Fruit fly (Drosophila melanogaster) whole organism, embryonic: Measurements from ENCODE around the gene CG32137.

Experiments
- Atf-2 ChIP-seq: fragments of 200-800 bp; sonication (Bioruptor generic); optimal IDR thresholded peaks from 2 replicates; lab custom pipeline; 2016; ENCODE audit warnings: missing biosample characterization, missing genetic modification characterization
- Blimp-1 ChIP-seq: fragments of 200-800 bp; sonication (Bioruptor generic); optimal IDR thresholded peaks from 3 replicates; lab custom pipeline; 2018; ENCODE audit warnings: missing biosample characterization, missing genetic modification characterization, mild to moderate bottlenecking, moderate library complexity, missing genetic modification reagents
- BtbVII ChIP-seq: fragments of 200-800 bp; sonication (Bioruptor generic); optimal IDR thresholded peaks from 3 replicates; lab custom pipeline; 2017; ENCODE audit warnings: missing biosample characterization, mild to moderate bottlenecking, missing genetic modification characterization
- C15 ChIP-seq: fragments of 200-800 bp; sonication (Bioruptor generic); IDR thresholded peaks from 3 replicates; pipeline ENCODE4 v1.3.6; 2022; ENCODE audit warnings: missing biosample characterization, missing genetic modification characterization
- CG10366 ChIP-seq: fragments of 200-800 bp; sonication (Bioruptor generic); IDR thresholded peaks from 2 replicates; pipeline ENCODE4 v1.3.6; 2022; ENCODE audit warnings: missing biosample characterization, missing genetic modification characterization
- CG10462 ChIP-seq: fragments of 200-800 bp; sonication (Bioruptor generic); optimal IDR thresholded peaks from 2 replicates; lab custom pipeline; 2016; ENCODE audit warnings: missing biosample characterization, missing genetic modification characterization
- CG11085 ChIP-seq: fragments of 200-800 bp; sonication (Bioruptor generic); IDR thresholded peaks from 2 replicates; pipeline ENCODE4 v1.3.6; 2022; ENCODE audit warnings: missing biosample characterization, missing genetic modification characterization
- CG11695 ChIP-seq: fragments of 200-800 bp; sonication (Bioruptor generic); IDR thresholded peaks from 3 replicates; pipeline ENCODE4 v1.3.6; 2022; ENCODE audit warnings: missing biosample characterization, missing genetic modification characterization
- CG12236 ChIP-seq: fragments of 200-800 bp; sonication (Bioruptor generic); optimal IDR thresholded peaks from 2 replicates; lab custom pipeline; 2016; ENCODE audit warnings: missing biosample characterization, missing genetic modification characterization
- CG12391 ChIP-seq: fragments of 200-800 bp; sonication (Bioruptor generic); optimal IDR thresholded peaks from 3 replicates; lab custom pipeline; 2018; ENCODE audit warnings: missing biosample characterization, mild to moderate bottlenecking, missing genetic modification characterization, moderate library complexity
- CG14860 ChIP-seq: fragments of 200-800 bp; sonication (Bioruptor generic); IDR thresholded peaks from 3 replicates; pipeline ENCODE4 v1.3.6; 2022; ENCODE audit warnings: missing biosample characterization, missing genetic modification characterization; ENCODE audit not compliant: partially characterized antibody
- CG17359 ChIP-seq: fragments of 200-800 bp; sonication (Bioruptor generic); optimal IDR thresholded peaks from 3 replicates; lab custom pipeline; 2018; ENCODE audit warnings: missing biosample characterization, mild to moderate bottlenecking, missing genetic modification characterization, moderate library complexity
- CG2116 ChIP-seq: fragments of 200-800 bp; sonication (Bioruptor generic); optimal IDR thresholded peaks from 3 replicates; lab custom pipeline; 2018; ENCODE audit warnings: missing biosample characterization, mild to moderate bottlenecking, missing genetic modification characterization
- CG32767 ChIP-seq: fragments of 200-800 bp; sonication (Bioruptor generic); IDR thresholded peaks from 2 replicates; pipeline ENCODE4 v1.3.6; 2022; ENCODE audit warnings: missing biosample characterization, missing genetic modification characterization
- CG6175 ChIP-seq: fragments of 200-800 bp; sonication (Bioruptor generic); IDR thresholded peaks from 3 replicates; pipeline ENCODE4 v1.3.6; 2022; ENCODE audit warnings: missing biosample characterization, missing genetic modification characterization
- CG6765 ChIP-seq: fragments of 200-800 bp; sonication (Bioruptor generic); optimal IDR thresholded peaks from 3 replicates; lab custom pipeline; 2017; ENCODE audit warnings: missing biosample characterization, mild to moderate bottlenecking, missing genetic modification characterization
- CG8359 ChIP-seq: fragments of 200-800 bp; sonication (Bioruptor generic); optimal IDR thresholded peaks from 2 replicates; lab custom pipeline; 2017; ENCODE audit warnings: missing biosample characterization, mild to moderate bottlenecking, missing genetic modification characterization, borderline replicate concordance
- CG9437 ChIP-seq: fragments of 200-800 bp; sonication (Bioruptor generic); optimal IDR thresholded peaks from 2 replicates; lab custom pipeline; 2018; ENCODE audit warnings: missing biosample characterization, mild to moderate bottlenecking, missing genetic modification characterization
- CG9932 ChIP-seq: fragments of 200-800 bp; sonication (Bioruptor generic); IDR thresholded peaks from 2 replicates; pipeline ENCODE4 v1.3.6; 2022; ENCODE audit warnings: missing biosample characterization, missing genetic modification characterization
- CTCF ChIP-seq: fragments of 200-800 bp; sonication (Bioruptor generic); optimal IDR thresholded peaks from 2 replicates; lab custom pipeline; 2017; ENCODE audit warnings: missing biosample characterization, mild to moderate bottlenecking, missing genetic modification characterization, moderate library complexity
- Deaf1 ChIP-seq: fragments of 200-800 bp; optimal IDR thresholded peaks from 3 replicates; lab custom pipeline; 2019; ENCODE audit warnings: missing biosample characterization, mild to moderate bottlenecking, missing genetic modification characterization, moderate library complexity
- Dek ChIP-seq: fragments of 200-800 bp; sonication (Bioruptor generic); optimal IDR thresholded peaks from 3 replicates; lab custom pipeline; 2019; ENCODE audit warnings: missing biosample characterization, mild to moderate bottlenecking, missing genetic modification characterization, moderate library complexity
- Dll ChIP-seq: fragments of 200-800 bp; sonication (Bioruptor generic); IDR thresholded peaks from 4 replicates; pipeline ENCODE4 v1.3.6; 2022; ENCODE audit warnings: missing biosample characterization, missing genetic modification characterization; ENCODE audit not compliant: partially characterized antibody
- Doc2 ChIP-seq: fragments of 200-800 bp; sonication (Bioruptor generic); IDR thresholded peaks from 2 replicates; pipeline ENCODE4 v1.3.6; 2022; ENCODE audit warnings: missing biosample characterization, missing genetic modification characterization
- E2f1 ChIP-seq: fragments of 200-800 bp; sonication (Bioruptor generic); IDR thresholded peaks from 2 replicates; pipeline ENCODE4 v1.3.6; 2022; ENCODE audit warnings: missing biosample characterization, missing genetic modification characterization
- Ets65A ChIP-seq: fragments of 200-800 bp; sonication (Bioruptor generic); peaks from one replicate; lab custom pipeline; 2016; ENCODE audit warnings: missing biosample characterization, missing genetic modification characterization
- Nf-YA ChIP-seq: fragments of 200-800 bp; sonication (Bioruptor generic); IDR thresholded peaks from 2 replicates; pipeline ENCODE4 v1.3.6; 2022; ENCODE audit warnings: missing biosample characterization, missing genetic modification characterization
- Opbp ChIP-seq: fragments of 200-800 bp; sonication (Bioruptor generic); IDR thresholded peaks from 3 replicates; pipeline ENCODE4 v1.3.6; 2022; ENCODE audit warnings: missing biosample characterization, missing genetic modification characterization; ENCODE audit not compliant: partially characterized antibody
- Ravus ChIP-seq: fragments of 200-800 bp; sonication (Bioruptor generic); IDR thresholded peaks from 2 replicates; pipeline ENCODE4 v1.3.6; 2022; ENCODE audit warnings: missing biosample characterization, missing genetic modification characterization
- Sox102F ChIP-seq: fragments of 200-800 bp; sonication (Bioruptor generic); optimal IDR thresholded peaks from 2 replicates; lab custom pipeline; 2018; ENCODE audit warnings: missing biosample characterization, mild to moderate bottlenecking, missing genetic modification characterization, moderate library complexity
- Usf ChIP-seq: fragments of 200-800 bp; sonication (Bioruptor generic); optimal IDR thresholded peaks from 2 replicates; lab custom pipeline; 2017; ENCODE audit warnings: missing genotype, missing biosample characterization, missing genetic modification characterization
- Xbp1 ChIP-seq: fragments of 200-800 bp; sonication (Bioruptor generic); optimal IDR thresholded peaks from 3 replicates; lab custom pipeline; 2016; ENCODE audit warnings: missing biosample characterization, mild to moderate bottlenecking, missing genetic modification characterization
- amos ChIP-seq: fragments of 200-800 bp; sonication (Bioruptor generic); IDR thresholded peaks from 2 replicates; pipeline ENCODE4 v1.3.6; 2022; ENCODE audit warnings: missing biosample characterization, missing genetic modification characterization; ENCODE audit not compliant: partially characterized antibody
- aop ChIP-seq: fragments of 200-800 bp; sonication (Bioruptor generic); IDR thresholded peaks from 2 replicates; pipeline ENCODE4 v1.3.6; 2022; ENCODE audit warnings: missing biosample characterization, missing genetic modification characterization
- bsh ChIP-seq, 2 experiments: fragments of 200-800 bp; sonication (Bioruptor generic); optimal IDR thresholded peaks; 2 replicates each; lab custom pipeline; 2017 to 2018; ENCODE audit warnings: mild to moderate bottlenecking in 2 of 2, missing biosample characterization in 2 of 2, missing genetic modification characterization in 2 of 2, moderate library complexity in 1 of 2
- dmrt99B ChIP-seq: fragments of 200-800 bp; sonication (Bioruptor generic); optimal IDR thresholded peaks from 2 replicates; lab custom pipeline; 2018; ENCODE audit warnings: missing biosample characterization, mild to moderate bottlenecking, missing genetic modification characterization, moderate library complexity
- dysf ChIP-seq: fragments of 200-800 bp; sonication (Bioruptor generic); IDR thresholded peaks from 3 replicates; pipeline ENCODE4 v1.3.6; 2022; ENCODE audit warnings: missing biosample characterization, missing genetic modification characterization
- fd3F ChIP-seq: fragments of 200-800 bp; sonication (Bioruptor generic); optimal IDR thresholded peaks from 2 replicates; lab custom pipeline; 2018; ENCODE audit warnings: missing biosample characterization, mild to moderate bottlenecking, missing genetic modification characterization, moderate library complexity
- grau ChIP-seq: fragments of 200-800 bp; optimal IDR thresholded peaks from 3 replicates; lab custom pipeline; 2019; ENCODE audit warnings: missing biosample characterization, mild to moderate bottlenecking, missing genetic modification characterization, moderate library complexity
- ham ChIP-seq: fragments of 200-800 bp; sonication (Bioruptor generic); IDR thresholded peaks from 2 replicates; pipeline ENCODE4 v1.3.6; 2022; ENCODE audit warnings: missing biosample characterization, missing genetic modification characterization
- oc ChIP-seq: fragments of 200-800 bp; sonication (Bioruptor generic); optimal IDR thresholded peaks from 2 replicates; lab custom pipeline; 2018; ENCODE audit warnings: missing biosample characterization, mild to moderate bottlenecking, missing genetic modification characterization, moderate library complexity
- odd ChIP-seq: fragments of 200-800 bp; sonication (Bioruptor generic); optimal IDR thresholded peaks from 2 replicates; lab custom pipeline; 2017; ENCODE audit warnings: missing biosample characterization, mild to moderate bottlenecking, missing genetic modification characterization
- psq ChIP-seq: fragments of 200-800 bp; sonication (Bioruptor generic); optimal IDR thresholded peaks from 2 replicates; lab custom pipeline; 2017; ENCODE audit warnings: missing biosample characterization, missing genetic modification characterization
- row ChIP-seq: fragments of 200-800 bp; sonication (Bioruptor generic); IDR thresholded peaks from 3 replicates; pipeline ENCODE4 v1.3.6; 2022; ENCODE audit warnings: missing biosample characterization, missing genetic modification characterization
- sisA ChIP-seq: fragments of 200-800 bp; sonication (Bioruptor generic); IDR thresholded peaks from 2 replicates; pipeline ENCODE4 v1.3.6; 2022; ENCODE audit warnings: missing biosample characterization, missing genetic modification characterization
- tio ChIP-seq: fragments of 200-800 bp; sonication (Bioruptor generic); optimal IDR thresholded peaks from 2 replicates; lab custom pipeline; 2017; ENCODE audit warnings: missing biosample characterization, missing genetic modification characterization, inconsistent platforms
- toy ChIP-seq: fragments of 200-800 bp; sonication (Bioruptor generic); IDR thresholded peaks from 2 replicates; pipeline ENCODE4 v1.3.6; 2022; ENCODE audit warnings: missing biosample characterization, missing genetic modification characterization
- unc-4 ChIP-seq: fragments of 200-800 bp; sonication (Bioruptor generic); IDR thresholded peaks from 2 replicates; pipeline ENCODE4 v1.3.6; 2022; ENCODE audit warnings: missing biosample characterization, missing genetic modification characterization; ENCODE audit not compliant: partially characterized antibody
- zen ChIP-seq: fragments of 200-800 bp; sonication (Bioruptor generic); optimal IDR thresholded peaks from 3 replicates; lab custom pipeline; 2018; ENCODE audit warnings: missing biosample characterization, mild to moderate bottlenecking, missing genetic modification characterization, moderate library complexity
- zf30C ChIP-seq: fragments of 200-800 bp; sonication (Bioruptor generic); optimal IDR thresholded peaks from 3 replicates; lab custom pipeline; 2018; ENCODE audit warnings: missing biosample characterization, mild to moderate bottlenecking, missing genetic modification characterization

The CG32137 gene

dm6 chr3L:13903186-13904020 is 35.6 kb upstream of the CG32137 start, which contains the start of gene dysc (continued):
- peak; percentile 64 for TF ChIP-seq CG11695 (GFP tag; lab: Robert Waterston, UW)
- peak; percentile 67 for TF ChIP-seq row (GFP tag; lab: Robert Waterston, UW)
- no peak for TF ChIP-seq Opbp (GFP tag; lab: Robert Waterston, UW)
- TF ChIP-seq CG12391 (tag; lab: Kevin White, UChicago) = peak; percentile 46
- no peak for TF ChIP-seq CG14860
- TF ChIP-seq CG9932 (GFP tag; lab: Robert Waterston, UW) = no peak; the same call in none of the 2 replicates
- peak; percentile 31 for TF ChIP-seq tio (GFP tag; lab: Kevin White, UChicago)
- no peak for TF ChIP-seq Xbp1 (GFP tag; lab: Kevin White, UChicago)
- TF ChIP-seq odd = peak; percentile 10
- no peak for TF ChIP-seq toy
- no peak for TF ChIP-seq Usf (GFP tag; lab: Kevin White, UChicago)
- TF ChIP-seq E2f1 (GFP tag; lab: Robert Waterston, UW) = no peak
- peak; percentile 66 for TF ChIP-seq Deaf1 (tag; lab: Kevin White, UChicago)
- peak; percentile 52 for TF ChIP-seq Dek
- no peak for TF ChIP-seq ham (GFP tag; lab: Robert Waterston, UW)
- no peak for TF ChIP-seq CG6175
- TF ChIP-seq amos (GFP tag; lab: Robert Waterston, UW) = no peak
- TF ChIP-seq Nf-YA (GFP tag; lab: Robert Waterston, UW) = no peak
- TF ChIP-seq bsh (GFP tag; optimal IDR thresholded peaks at IDR 0.05; lab: Kevin White, UChicago) = no peak
- no peak for TF ChIP-seq CG11085 (GFP tag; lab: Robert Waterston, UW)
- peak; percentile 30 for TF ChIP-seq CG17359
- 0 out of 2 replicates have a peak, but pooled peaks have one; percentile 34 for TF ChIP-seq CG32767 (GFP tag; lab: Robert Waterston, UW)
- peak; percentile 88 for TF ChIP-seq CG9437 (GFP tag; lab: Kevin White, UChicago)
- no peak for TF ChIP-seq CG8359 (GFP tag; lab: Kevin White, UChicago)
- peak; percentile 44 for TF ChIP-seq Sox102F
- no peak for TF ChIP-seq zen (tag; lab: Kevin White, UChicago)
- no peak for TF ChIP-seq CG2116
- TF ChIP-seq oc = no peak
- peak; percentile 38 for TF ChIP-seq Ets65A (GFP tag; lab: Kevin White, UChicago)
- TF ChIP-seq sisA (GFP tag; lab: Robert Waterston, UW) = no peak
- no peak for TF ChIP-seq C15 (GFP tag; lab: Robert Waterston, UW)
- no peak for TF ChIP-seq Atf-2 (GFP tag; lab: Kevin White, UChicago)
- no peak for TF ChIP-seq CTCF
- TF ChIP-seq CG10462 = no peak
- TF ChIP-seq dmrt99B (tag; lab: Kevin White, UChicago) = peak; percentile 49
- no peak for TF ChIP-seq psq
- peak; percentile 14 for TF ChIP-seq fd3F
- no peak for TF ChIP-seq Blimp-1 (GFP tag; lab: Kevin White, UChicago)
- no peak for TF ChIP-seq CG12236 (GFP tag; lab: Kevin White, UChicago)
- TF ChIP-seq unc-4 (GFP tag; lab: Robert Waterston, UW) = no peak
- TF ChIP-seq Ravus (GFP tag; lab: Robert Waterston, UW) = no peak
- TF ChIP-seq grau = peak; percentile 64
- no peak for TF ChIP-seq Dll (GFP tag; lab: Robert Waterston, UW)
- no peak for TF ChIP-seq CG6765 (GFP tag; lab: Kevin White, UChicago)
- TF ChIP-seq BtbVII (GFP tag; lab: Kevin White, UChicago) = no peak
- TF ChIP-seq CG10366 (GFP tag; lab: Robert Waterston, UW) = no peak
- peak; percentile 66 for TF ChIP-seq zf30C (GFP tag; lab: Kevin White, UChicago)
- TF ChIP-seq Doc2 (GFP tag; lab: Robert Waterston, UW) = no peak
- TF ChIP-seq aop (GFP tag; lab: Robert Waterston, UW) = no peak
- peak; percentile 19; the same call in 2 of the 3 replicates for TF ChIP-seq dysf (GFP tag; lab: Robert Waterston, UW)
